Fruit fly (Drosophila melanogaster): ENCODE measurements around the gene CG44158.

DNA sequence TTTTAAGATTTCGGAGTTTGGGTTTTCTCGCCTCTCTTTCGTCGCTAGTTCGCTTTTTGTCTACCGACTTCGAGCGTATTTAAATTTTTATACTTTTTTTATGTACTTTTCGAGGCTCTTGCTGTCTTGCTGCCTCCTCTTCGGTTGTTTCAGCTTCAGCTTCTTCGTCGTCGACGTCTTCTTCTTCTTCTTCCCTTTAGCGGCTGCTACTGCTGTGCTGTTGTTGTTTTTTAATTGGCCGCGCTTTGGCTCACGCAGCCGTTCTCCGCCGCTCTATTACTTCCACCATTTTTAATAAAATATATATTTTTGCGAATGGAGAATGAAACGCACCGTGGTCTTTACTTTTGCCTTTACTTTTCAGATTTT lies 12.0 kb upstream of the CG44158 start:
- TF ChIP-seq gl (tag; optimal IDR thresholded peaks at IDR 0.05) (no peak), fd96Ca (GFP tag; IDR thresholded peaks at IDR 0.05) (no peak), CG9948 (tag; optimal IDR thresholded peaks at IDR 0.05) (no peak), CG34367 (tag; optimal IDR thresholded peaks at IDR 0.05) (no peak), Snoo (tag; optimal IDR thresholded peaks at IDR 0.05) (no peak), CG12605 (GFP tag; IDR thresholded peaks at IDR 0.05) (no peak), Pif1A (GFP tag; optimal IDR thresholded peaks at IDR 0.05) (no peak), CG32121 (GFP tag; IDR thresholded peaks at IDR 0.05) (no peak), Pif1B (GFP tag; optimal IDR thresholded peaks at IDR 0.05) (no peak), CG8301 (tag; optimal IDR thresholded peaks at IDR 0.05) (no peak)
